Worm (Caenorhabditis elegans) whole organism, mixed stage, embryonic: ENCODE results near the gene ergi-3.

Experiments used
- ceh-43 ChIP-seq: fragments of 200-800 bp; sonication (Bioruptor generic); optimal IDR thresholded peaks from 2 replicates; lab custom pipeline; 2018; ENCODE audit warnings: mild to moderate bottlenecking, missing genetic modification characterization, moderate library complexity, missing compliant biosample characterization
- elt-1 ChIP-seq: sonication (generic microtip); optimal IDR thresholded peaks from 2 replicates; lab custom pipeline; 2017; ENCODE audit warnings: missing genetic modification characterization, mild to moderate bottlenecking, missing compliant biosample characterization, antibody characterized with exemption, moderate library complexity, borderline replicate concordance; ENCODE audit not compliant: insufficient read depth
- elt-3 ChIP-seq: fragments of 150-350 bp; optimal IDR thresholded peaks from 2 replicates; lab custom pipeline; 2014; ENCODE audit warnings: missing biosample characterization, missing genetic modification characterization
- lin-13 ChIP-seq: fragments of 150-350 bp; optimal IDR thresholded peaks from 2 replicates; lab custom pipeline; 2014; ENCODE audit warnings: missing biosample characterization, missing genetic modification characterization
- lsy-2 ChIP-seq: fragments of 150-350 bp; optimal IDR thresholded peaks from 2 replicates; lab custom pipeline; 2014; ENCODE audit warnings: missing biosample characterization, missing genetic modification characterization
- mep-1 ChIP-seq: fragments of 150-350 bp; optimal IDR thresholded peaks from 2 replicates; lab custom pipeline; 2017; ENCODE audit warnings: missing biosample characterization, missing genetic modification reagents, missing genetic modification characterization, inconsistent platforms
- nhr-12 ChIP-seq: fragments of 150-350 bp; optimal IDR thresholded peaks from 2 replicates; lab custom pipeline; 2014; ENCODE audit warnings: missing biosample characterization, missing genetic modification characterization
- nhr-28 ChIP-seq: fragments of 150-350 bp; optimal IDR thresholded peaks from 2 replicates; lab custom pipeline; 2014; ENCODE audit warnings: missing biosample characterization, missing genetic modification characterization
- snpc-4 ChIP-seq: fragments of 150-350 bp; optimal IDR thresholded peaks from 2 replicates; lab custom pipeline; 2014; ENCODE audit warnings: missing biosample characterization, missing genetic modification characterization
- sptf-1 ChIP-seq: sonication (generic microtip); optimal IDR thresholded peaks from 2 replicates; lab custom pipeline; 2017; ENCODE audit warnings: mild to moderate bottlenecking, missing genetic modification characterization, moderate library complexity, missing compliant biosample characterization

DNA sequence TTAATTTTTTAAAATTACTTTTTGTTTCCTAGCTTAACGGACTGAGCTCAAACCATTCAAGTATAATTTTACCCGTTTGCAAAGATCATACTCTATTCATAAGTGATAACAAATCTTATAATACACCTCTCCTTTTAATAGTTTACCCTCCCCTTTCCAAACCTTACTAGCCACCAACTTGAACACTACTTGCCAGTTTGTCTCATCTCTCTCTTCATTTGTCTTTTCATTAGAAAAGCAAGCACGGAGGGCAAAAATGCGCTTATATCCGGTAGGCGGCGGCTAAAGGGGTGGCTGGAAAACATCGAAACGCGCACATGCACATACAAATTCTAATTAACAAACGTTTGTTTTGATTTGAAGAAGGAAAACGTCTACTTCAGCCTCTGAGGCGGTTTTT lies 38.4 kb upstream of the ergi-3 start:
- TF ChIP-seq snpc-4 (tag; lab: Kevin White, UChicago): no peak
- TF ChIP-seq mep-1 (tag; lab: Kevin White, UChicago): no peak
- no peak for TF ChIP-seq elt-1
- no peak for TF ChIP-seq ceh-43
- TF ChIP-seq lin-13 (tag; lab: Kevin White, UChicago): no peak
- no peak for TF ChIP-seq elt-3 (tag; lab: Kevin White, UChicago)
- no peak for TF ChIP-seq nhr-12 (tag; lab: Kevin White, UChicago)
- no peak for TF ChIP-seq sptf-1
- TF ChIP-seq nhr-28: no peak
- TF ChIP-seq lsy-2 (tag; lab: Kevin White, UChicago): no peak
